Fruit fly (Drosophila melanogaster) whole organism, prepupa: ENCODE measurements around the gene CG31104.

Source experiments
- CG10631 ChIP-seq: fragments of 200-800 bp; sonication (Bioruptor generic); optimal IDR thresholded peaks from 2 replicates; lab custom pipeline; 2016; ENCODE audit warnings: missing biosample characterization, missing genetic modification characterization
- CG11294 ChIP-seq: fragments of 200-800 bp; sonication (Bioruptor generic); IDR thresholded peaks from 2 replicates; pipeline ENCODE4 v1.3.6; 2022; ENCODE audit warnings: missing biosample characterization, missing genetic modification characterization
- CG11762 ChIP-seq: fragments of 200-800 bp; sonication (Bioruptor generic); optimal IDR thresholded peaks from 3 replicates; lab custom pipeline; 2016; ENCODE audit warnings: missing biosample characterization, missing genetic modification characterization; ENCODE audit not compliant: insufficient read depth
- CG11902 ChIP-seq: fragments of 200-800 bp; sonication (Bioruptor generic); optimal IDR thresholded peaks from 3 replicates; lab custom pipeline; 2016; ENCODE audit warnings: missing biosample characterization, missing genetic modification characterization
- CG1621 ChIP-seq: fragments of 200-800 bp; sonication (Bioruptor generic); optimal IDR thresholded peaks from 3 replicates; lab custom pipeline; 2018; ENCODE audit warnings: missing biosample characterization, mild to moderate bottlenecking, missing genetic modification characterization
- CG31627 ChIP-seq: fragments of 200-800 bp; sonication (Bioruptor generic); optimal IDR thresholded peaks from 3 replicates; lab custom pipeline; 2016; ENCODE audit warnings: missing biosample characterization, missing genetic modification characterization
- CG4318 ChIP-seq: fragments of 200-800 bp; sonication (Bioruptor generic); optimal IDR thresholded peaks from 3 replicates; lab custom pipeline; 2017; ENCODE audit warnings: missing biosample characterization, mild to moderate bottlenecking, missing genetic modification characterization
- CG6276 ChIP-seq: fragments of 200-800 bp; sonication (Bioruptor generic); optimal IDR thresholded peaks from 2 replicates; lab custom pipeline; 2017; ENCODE audit warnings: missing biosample characterization, mild to moderate bottlenecking, missing genetic modification characterization
- CG6808 ChIP-seq: fragments of 200-800 bp; sonication (Bioruptor generic); optimal IDR thresholded peaks from 3 replicates; lab custom pipeline; 2017; ENCODE audit warnings: missing biosample characterization, missing genetic modification characterization, mild to moderate bottlenecking, moderate library complexity, missing genetic modification reagents
- CG6854 ChIP-seq: fragments of 200-800 bp; sonication (Bioruptor generic); optimal IDR thresholded peaks from 2 replicates; lab custom pipeline; 2017; ENCODE audit warnings: missing biosample characterization, mild to moderate bottlenecking, missing genetic modification characterization
- CG7368 ChIP-seq: fragments of 200-800 bp; sonication (Bioruptor generic); optimal IDR thresholded peaks from 3 replicates; lab custom pipeline; 2016; ENCODE audit warnings: missing biosample characterization, missing genetic modification characterization
- CG8319 ChIP-seq: fragments of 200-800 bp; sonication (Bioruptor generic); optimal IDR thresholded peaks from 3 replicates; lab custom pipeline; 2016; ENCODE audit warnings: missing biosample characterization, missing genetic modification characterization
- CG8632 ChIP-seq: fragments of 200-800 bp; sonication (Bioruptor generic); optimal IDR thresholded peaks from 3 replicates; lab custom pipeline; 2016; ENCODE audit warnings: missing biosample characterization, missing genetic modification characterization
- CG9139 ChIP-seq: fragments of 200-800 bp; sonication (Bioruptor generic); optimal IDR thresholded peaks from 3 replicates; lab custom pipeline; 2017; ENCODE audit warnings: missing biosample characterization, mild to moderate bottlenecking, missing genetic modification characterization
- Eip75B ChIP-seq: fragments of 200-800 bp; sonication (Bioruptor generic); optimal IDR thresholded peaks from 3 replicates; lab custom pipeline; 2016; ENCODE audit warnings: missing biosample characterization, missing genetic modification characterization
- Eip78C ChIP-seq: fragments of 200-800 bp; sonication (Bioruptor generic); peaks from one replicate; lab custom pipeline; 2016; ENCODE audit warnings: missing biosample characterization, missing genetic modification characterization
- Eip93F ChIP-seq: fragments of 200-800 bp; sonication (Bioruptor generic); optimal IDR thresholded peaks from 2 replicates; lab custom pipeline; 2016; ENCODE audit warnings: missing biosample characterization, mild to moderate bottlenecking, missing genetic modification characterization
- Ets21C ChIP-seq: fragments of 200-800 bp; sonication (Bioruptor generic); optimal IDR thresholded peaks from 3 replicates; lab custom pipeline; 2016; ENCODE audit warnings: missing biosample characterization, missing genetic modification characterization
- Ets96B ChIP-seq: fragments of 200-800 bp; optimal IDR thresholded peaks from 2 replicates; lab custom pipeline; 2019; ENCODE audit warnings: missing biosample characterization, mild to moderate bottlenecking, missing genetic modification characterization, moderate library complexity
- Gug ChIP-seq: fragments of 200-800 bp; sonication (Bioruptor generic); IDR thresholded peaks from 2 replicates; pipeline ENCODE4 v1.3.6; 2022; ENCODE audit warnings: missing biosample characterization, missing genetic modification characterization
- Hr38 ChIP-seq: sonication (Bioruptor generic); optimal IDR thresholded peaks from 2 replicates; lab custom pipeline; 2016; ENCODE audit warnings: missing biosample characterization, missing genetic modification characterization
- Hr4 ChIP-seq: fragments of 200-800 bp; sonication (Bioruptor generic); optimal IDR thresholded peaks from 3 replicates; lab custom pipeline; 2016; ENCODE audit warnings: missing biosample characterization, missing genetic modification characterization
- Sox102F ChIP-seq: fragments of 200-800 bp; sonication (Bioruptor generic); optimal IDR thresholded peaks from 2 replicates; lab custom pipeline; 2016; ENCODE audit warnings: missing biosample characterization, mild to moderate bottlenecking, missing genetic modification characterization
- Sox15 ChIP-seq: fragments of 200-800 bp; sonication (Bioruptor generic); optimal IDR thresholded peaks from 3 replicates; lab custom pipeline; 2016; ENCODE audit warnings: missing biosample characterization, missing genetic modification characterization
- achi ChIP-seq: fragments of 200-800 bp; sonication (Bioruptor generic); optimal IDR thresholded peaks from 3 replicates; lab custom pipeline; 2016; ENCODE audit warnings: missing biosample characterization, missing genetic modification characterization
- cyc ChIP-seq: fragments of 200-800 bp; sonication (Bioruptor generic); optimal IDR thresholded peaks from 3 replicates; lab custom pipeline; 2016; ENCODE audit warnings: missing biosample characterization, missing genetic modification characterization
- eg ChIP-seq: fragments of 200-800 bp; sonication (Bioruptor generic); IDR thresholded peaks from 3 replicates; pipeline ENCODE4 v1.3.6; 2022; ENCODE audit warnings: missing biosample characterization, missing genetic modification characterization
- esn ChIP-seq: fragments of 200-800 bp; sonication (Bioruptor generic); optimal IDR thresholded peaks from 2 replicates; lab custom pipeline; 2016; ENCODE audit warnings: missing biosample characterization, mild to moderate bottlenecking, missing genetic modification characterization, moderate library complexity
- fd85E ChIP-seq: fragments of 200-800 bp; sonication (Bioruptor generic); optimal IDR thresholded peaks from 3 replicates; lab custom pipeline; 2016; ENCODE audit warnings: missing biosample characterization, missing genetic modification characterization
- fkh ChIP-seq: fragments of 200-800 bp; sonication (Bioruptor generic); optimal IDR thresholded peaks from 3 replicates; lab custom pipeline; 2017; ENCODE audit warnings: missing biosample characterization, mild to moderate bottlenecking, missing genetic modification characterization, moderate library complexity
- lz ChIP-seq: fragments of 200-800 bp; sonication (Bioruptor generic); optimal IDR thresholded peaks from 3 replicates; lab custom pipeline; 2016; ENCODE audit warnings: missing biosample characterization, missing genetic modification characterization
- net ChIP-seq: fragments of 200-800 bp; sonication (Bioruptor generic); optimal IDR thresholded peaks from 3 replicates; lab custom pipeline; 2016; ENCODE audit warnings: missing biosample characterization, missing genetic modification characterization
- pdm3 ChIP-seq: fragments of 200-800 bp; sonication (Bioruptor generic); optimal IDR thresholded peaks from 3 replicates; lab custom pipeline; 2016; ENCODE audit warnings: missing biosample characterization, missing genetic modification characterization
- salr ChIP-seq, 2 experiments: fragments of 200-800 bp; sonication (Bioruptor generic); optimal IDR thresholded peaks; 3 replicates each; lab custom pipeline; 2016 to 2018; ENCODE audit warnings: missing biosample characterization in 2 of 2, missing genetic modification characterization in 2 of 2, mild to moderate bottlenecking in 1 of 2
- spab ChIP-seq: fragments of 200-800 bp; sonication (Bioruptor generic); optimal IDR thresholded peaks from 2 replicates; lab custom pipeline; 2017; ENCODE audit warnings: missing biosample characterization, mild to moderate bottlenecking, missing genetic modification characterization, missing genetic modification reagents
- ss ChIP-seq, 2 experiments: fragments of 200-800 bp; sonication (Bioruptor generic); optimal IDR thresholded peaks; 2 replicates in 1 of 2; 3 replicates in 1 of 2; lab custom pipeline; 2017 to 2018; ENCODE audit warnings: mild to moderate bottlenecking in 2 of 2, missing biosample characterization in 2 of 2, missing genetic modification characterization in 2 of 2, moderate library complexity in 1 of 2
- svp ChIP-seq: fragments of 200-800 bp; sonication (Bioruptor generic); peaks from one replicate; lab custom pipeline; 2016; ENCODE audit warnings: missing biosample characterization, missing genetic modification characterization
- vri ChIP-seq: fragments of 200-800 bp; sonication (Bioruptor generic); optimal IDR thresholded peaks from 3 replicates; lab custom pipeline; 2016; ENCODE audit warnings: missing biosample characterization, mild to moderate bottlenecking, missing genetic modification characterization

The CG31104 gene

DNA sequence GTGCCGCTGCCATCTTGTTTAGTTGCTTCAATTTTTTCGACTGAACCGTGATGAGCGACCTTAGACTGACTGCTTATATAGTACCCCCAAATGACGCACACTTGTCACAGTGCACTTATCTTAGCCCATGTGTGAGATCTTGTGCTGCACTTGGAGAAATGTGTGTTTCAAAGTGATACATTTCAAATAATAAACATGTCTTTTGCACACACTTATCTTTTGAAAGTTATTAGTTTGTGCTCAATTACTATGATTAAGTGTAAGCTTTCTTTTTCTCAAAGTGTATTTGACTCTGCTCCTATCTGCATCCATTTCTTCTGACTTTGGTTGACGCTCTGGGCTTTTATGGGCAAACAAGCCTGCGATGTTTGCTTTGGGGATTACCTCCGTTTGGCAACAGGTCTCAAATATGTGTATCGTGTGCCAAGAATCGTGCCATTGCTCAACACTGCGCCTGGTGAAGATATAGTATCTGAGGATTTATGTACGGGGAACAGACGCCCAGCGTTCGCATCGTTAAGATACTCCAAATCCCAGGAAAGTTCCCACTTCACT lies 5.4 kb upstream of the CG31104 start, which contains the start of gene CG10514 (continued):
- TF ChIP-seq CG8632 (GFP tag; lab: Kevin White, UChicago) (no peak), Gug (no peak), CG6276 (no peak)

dm6 chr3R:25281165-25281564 lies 4.1 kb upstream of the CG31104 start, which contains the start of gene CG11892:
Gene CG11892, plus strand, starts transcription at chr3R:25281548.
- TF ChIP-seq lz (GFP tag; lab: Kevin White, UChicago): no peak
- no peak for TF ChIP-seq ss (GFP tag; optimal IDR thresholded peaks at IDR 0.05; lab: Kevin White, UChicago)
- TF ChIP-seq Hr4 (GFP tag; lab: Kevin White, UChicago): no peak
- TF ChIP-seq fkh (GFP tag; lab: Kevin White, UChicago): peak; percentile 90
- no peak for TF ChIP-seq Hr38 (GFP tag; lab: Kevin White, UChicago)
- no peak for TF ChIP-seq cyc (GFP tag; lab: Kevin White, UChicago)
- TF ChIP-seq CG11294 (GFP tag; lab: Robert Waterston, UW): no peak
- TF ChIP-seq net (GFP tag; lab: Kevin White, UChicago): no peak
- TF ChIP-seq CG7368: no peak
- TF ChIP-seq svp (GFP tag; lab: Kevin White, UChicago): peak; percentile 46
- no peak for TF ChIP-seq spab (GFP tag; lab: Kevin White, UChicago)
- peak; percentile 23 for TF ChIP-seq Sox102F
- no peak for TF ChIP-seq CG31627
- TF ChIP-seq vri (GFP tag; lab: Kevin White, UChicago): peak; percentile 46

dm6 chr3R:25283209-25283670 lies 2.0 kb upstream of the CG31104 start, which contains the start of gene CG31300:
Gene CG31300, plus strand, starts transcription at chr3R:25283620.
- TF ChIP-seq Eip93F (GFP tag; lab: Kevin White, UChicago): no peak
- TF ChIP-seq CG1621 (tag; lab: Kevin White, UChicago): no peak
- TF ChIP-seq CG6854 (GFP tag; lab: Kevin White, UChicago): no peak
- no peak for TF ChIP-seq fd85E (GFP tag; lab: Kevin White, UChicago)
- TF ChIP-seq vri (GFP tag; lab: Kevin White, UChicago): no peak
- TF ChIP-seq Hr4 (GFP tag; lab: Kevin White, UChicago): no peak
- TF ChIP-seq pdm3 (GFP tag; lab: Kevin White, UChicago): no peak
- no peak for TF ChIP-seq fkh (GFP tag; lab: Kevin White, UChicago)
- TF ChIP-seq CG8319 (GFP tag; lab: Kevin White, UChicago): no peak
- no peak for TF ChIP-seq CG11902
- TF ChIP-seq Hr38 (GFP tag; lab: Kevin White, UChicago): no peak
- TF ChIP-seq achi: no peak
- no peak for TF ChIP-seq esn (GFP tag; lab: Kevin White, UChicago)
- TF ChIP-seq eg (GFP tag; lab: Robert Waterston, UW): no peak
- no peak for TF ChIP-seq CG6276
- TF ChIP-seq svp (GFP tag; lab: Kevin White, UChicago): no peak
- no peak for TF ChIP-seq Sox15
- no peak for TF ChIP-seq Sox102F
- no peak for TF ChIP-seq Eip75B (GFP tag; lab: Kevin White, UChicago)
- no peak for TF ChIP-seq CG9139 (GFP tag; lab: Kevin White, UChicago)

- TF ChIP-seq pdm3 (GFP tag; lab: Kevin White, UChicago) (no peak), Ets96B (tag; lab: Kevin White, UChicago) (no peak), CG11762 (GFP tag; lab: Kevin White, UChicago) (no peak), Gug (no peak), esn (GFP tag; lab: Kevin White, UChicago) (no peak), CG10631 (GFP tag; lab: Kevin White, UChicago) (no peak), Eip93F (GFP tag; lab: Kevin White, UChicago) (no peak), Hr38 (GFP tag; lab: Kevin White, UChicago) (no peak), CG6808 (GFP tag; lab: Kevin White, UChicago) (no peak), CG4318 (no peak), CG8319 (GFP tag; lab: Kevin White, UChicago) (no peak), salr (GFP tag; optimal IDR thresholded peaks at IDR 0.05; lab: Kevin White, UChicago) (no peak), Eip78C (GFP tag; lab: Kevin White, UChicago) (no peak), Ets21C (GFP tag; lab: Kevin White, UChicago) (no peak), ss (GFP tag; optimal IDR thresholded peaks at IDR 0.05; lab: Kevin White, UChicago) (no peak)
These were observed 1.9 kb downstream of the CG31104 start, which contains the start of gene CG13658 for dm6 chr3R:25287128-25287527. Gene CG13658, plus strand, starts transcription at chr3R:25287474.
